Fruit fly (Drosophila melanogaster) whole organism, embryonic: ENCODE results near the gene CG13653.

Source experiments
- Abd-B ChIP-seq: fragments of 200-800 bp; sonication (Bioruptor generic); optimal IDR thresholded peaks from 2 replicates; lab custom pipeline; 2018; ENCODE audit warnings: missing biosample characterization, mild to moderate bottlenecking, missing genetic modification characterization, moderate library complexity
- CG1024 ChIP-seq: fragments of 200-800 bp; sonication (Bioruptor generic); IDR thresholded peaks from 2 replicates; pipeline ENCODE4 v1.3.6; 2022; ENCODE audit warnings: missing biosample characterization, missing genetic modification characterization
- CG10462 ChIP-seq: fragments of 200-800 bp; sonication (Bioruptor generic); optimal IDR thresholded peaks from 2 replicates; lab custom pipeline; 2016; ENCODE audit warnings: missing biosample characterization, missing genetic modification characterization
- CG1233 ChIP-seq: fragments of 200-800 bp; sonication (Bioruptor generic); optimal IDR thresholded peaks from 4 replicates; lab custom pipeline; 2018; ENCODE audit warnings: missing biosample characterization, mild to moderate bottlenecking, missing genetic modification characterization
- CG13775 ChIP-seq: fragments of 200-800 bp; sonication (Bioruptor generic); optimal IDR thresholded peaks from 3 replicates; lab custom pipeline; 2017; ENCODE audit warnings: missing biosample characterization, mild to moderate bottlenecking, missing genetic modification characterization
- CG13894 ChIP-seq: fragments of 200-800 bp; sonication (Bioruptor generic); optimal IDR thresholded peaks from 3 replicates; lab custom pipeline; 2018; ENCODE audit warnings: missing biosample characterization, mild to moderate bottlenecking, missing genetic modification characterization, moderate library complexity
- CG14965 ChIP-seq: fragments of 200-800 bp; sonication (Bioruptor generic); optimal IDR thresholded peaks from 2 replicates; lab custom pipeline; 2016; ENCODE audit warnings: missing biosample characterization, missing genetic modification characterization, borderline replicate concordance
- CG15073 ChIP-seq: fragments of 200-800 bp; sonication (Bioruptor generic); optimal IDR thresholded peaks from 2 replicates; lab custom pipeline; 2016; ENCODE audit warnings: missing biosample characterization, missing genetic modification characterization
- CG16779 ChIP-seq: fragments of 200-800 bp; sonication (Bioruptor generic); IDR thresholded peaks from 2 replicates; pipeline ENCODE4 v1.3.6; 2022; ENCODE audit warnings: missing biosample characterization, missing genetic modification characterization
- CG17385 ChIP-seq: fragments of 200-800 bp; sonication (Bioruptor generic); optimal IDR thresholded peaks from 3 replicates; lab custom pipeline; 2018; ENCODE audit warnings: missing biosample characterization, mild to moderate bottlenecking, missing genetic modification characterization
- CG17612 ChIP-seq: fragments of 200-800 bp; sonication (Bioruptor generic); IDR thresholded peaks from 2 replicates; pipeline ENCODE4 v1.3.6; 2022; ENCODE audit warnings: missing biosample characterization, missing genetic modification characterization
- CG18262 ChIP-seq: fragments of 200-800 bp; optimal IDR thresholded peaks from 3 replicates; lab custom pipeline; 2019; ENCODE audit warnings: missing biosample characterization, mild to moderate bottlenecking, missing genetic modification characterization, moderate library complexity
- CG2120 ChIP-seq: fragments of 200-800 bp; sonication (Bioruptor generic); optimal IDR thresholded peaks from 3 replicates; lab custom pipeline; 2016; ENCODE audit warnings: missing biosample characterization, missing genetic modification characterization
- CG31224 ChIP-seq: fragments of 200-800 bp; sonication (Bioruptor generic); IDR thresholded peaks from 2 replicates; pipeline ENCODE4 v1.3.6; 2022; ENCODE audit warnings: missing biosample characterization, missing genetic modification characterization
- CG33557 ChIP-seq: fragments of 200-800 bp; sonication (Bioruptor generic); optimal IDR thresholded peaks from 2 replicates; lab custom pipeline; 2019; ENCODE audit warnings: missing biosample characterization, mild to moderate bottlenecking, missing genetic modification characterization, moderate library complexity
- CG4820 ChIP-seq: fragments of 200-800 bp; sonication (Bioruptor generic); optimal IDR thresholded peaks from 3 replicates; lab custom pipeline; 2016; ENCODE audit warnings: missing biosample characterization, missing genetic modification characterization
- CG5245 ChIP-seq: fragments of 200-800 bp; sonication (Bioruptor generic); optimal IDR thresholded peaks from 3 replicates; lab custom pipeline; 2016; ENCODE audit warnings: missing biosample characterization, missing genetic modification characterization
- CG8924 ChIP-seq: fragments of 200-800 bp; optimal IDR thresholded peaks from 3 replicates; lab custom pipeline; 2019; ENCODE audit warnings: missing biosample characterization, mild to moderate bottlenecking, missing genetic modification characterization, moderate library complexity
- CoRest ChIP-seq: fragments of 200-800 bp; sonication (Bioruptor generic); optimal IDR thresholded peaks from 3 replicates; lab custom pipeline; 2018; ENCODE audit warnings: missing biosample characterization, mild to moderate bottlenecking, missing genetic modification characterization, moderate library complexity
- CrebB ChIP-seq: fragments of 200-800 bp; sonication (Bioruptor generic); optimal IDR thresholded peaks from 3 replicates; lab custom pipeline; 2018; ENCODE audit warnings: missing biosample characterization, mild to moderate bottlenecking, missing genetic modification characterization
- D19B ChIP-seq: fragments of 200-800 bp; sonication (Bioruptor generic); optimal IDR thresholded peaks from 2 replicates; lab custom pipeline; 2017; ENCODE audit warnings: missing biosample characterization, mild to moderate bottlenecking, missing genetic modification characterization
- GATAe ChIP-seq: fragments of 200-800 bp; sonication (Bioruptor generic); conservative IDR thresholded peaks from 2 replicates; pipeline ENCODE4 v1.3.6; 2022; ENCODE audit warnings: missing biosample characterization, missing genetic modification characterization
- H15 ChIP-seq: fragments of 200-800 bp; sonication (Bioruptor generic); IDR thresholded peaks from 3 replicates; pipeline ENCODE4 v1.3.6; 2022; ENCODE audit warnings: missing biosample characterization, missing genetic modification characterization
- HmgD ChIP-seq: fragments of 200-800 bp; sonication (Bioruptor generic); optimal IDR thresholded peaks from 3 replicates; lab custom pipeline; 2016; ENCODE audit warnings: missing biosample characterization, missing genetic modification characterization
- Max ChIP-seq: fragments of 200-800 bp; sonication (Bioruptor generic); optimal IDR thresholded peaks from 2 replicates; lab custom pipeline; 2016; ENCODE audit warnings: missing biosample characterization, mild to moderate bottlenecking, missing genetic modification characterization
- Meics ChIP-seq: fragments of 200-800 bp; sonication (Bioruptor generic); optimal IDR thresholded peaks from 2 replicates; lab custom pipeline; 2017; ENCODE audit warnings: missing biosample characterization, mild to moderate bottlenecking, missing genetic modification characterization
- Rfx ChIP-seq: fragments of 200-800 bp; sonication (Bioruptor generic); IDR thresholded peaks from 2 replicates; pipeline ENCODE4 v1.3.6; 2022; ENCODE audit warnings: missing biosample characterization, missing genetic modification characterization
- Sry-β ChIP-seq: fragments of 200-800 bp; sonication (Bioruptor generic); optimal IDR thresholded peaks from 2 replicates; lab custom pipeline; 2018; ENCODE audit warnings: missing biosample characterization, mild to moderate bottlenecking, missing genetic modification characterization, moderate library complexity
- Xbp1 ChIP-seq: fragments of 200-800 bp; sonication (Bioruptor generic); optimal IDR thresholded peaks from 3 replicates; lab custom pipeline; 2016; ENCODE audit warnings: missing biosample characterization, mild to moderate bottlenecking, missing genetic modification characterization
- ap ChIP-seq: fragments of 200-800 bp; sonication (Bioruptor generic); IDR thresholded peaks from 2 replicates; pipeline ENCODE4 v1.3.6; 2022; ENCODE audit warnings: missing biosample characterization, missing genetic modification characterization
- dan ChIP-seq: fragments of 200-800 bp; sonication (Bioruptor generic); IDR thresholded peaks from 2 replicates; pipeline ENCODE4 v1.3.6; 2022; ENCODE audit warnings: missing biosample characterization, missing genetic modification characterization
- disco-r ChIP-seq: fragments of 200-800 bp; sonication (Bioruptor generic); optimal IDR thresholded peaks from 2 replicates; lab custom pipeline; 2016; ENCODE audit warnings: missing biosample characterization, missing genetic modification characterization
- dmrt11E ChIP-seq: fragments of 200-800 bp; sonication (Bioruptor generic); optimal IDR thresholded peaks from 3 replicates; lab custom pipeline; 2018; ENCODE audit warnings: missing biosample characterization, mild to moderate bottlenecking, missing genetic modification characterization, moderate library complexity
- emc ChIP-seq: fragments of 200-800 bp; sonication (Bioruptor generic); optimal IDR thresholded peaks from 2 replicates; lab custom pipeline; 2016; ENCODE audit warnings: missing biosample characterization, missing genetic modification characterization
- fd3F ChIP-seq: fragments of 200-800 bp; sonication (Bioruptor generic); optimal IDR thresholded peaks from 2 replicates; lab custom pipeline; 2018; ENCODE audit warnings: missing biosample characterization, mild to moderate bottlenecking, missing genetic modification characterization, moderate library complexity
- fru ChIP-seq: fragments of >200 bp; optimal IDR thresholded peaks from 2 replicates; lab custom pipeline; 2017
- gro ChIP-seq: fragments of 200-800 bp; sonication (Bioruptor generic); optimal IDR thresholded peaks from 2 replicates; lab custom pipeline; 2016; ENCODE audit warnings: missing biosample characterization, missing genetic modification characterization
- inv ChIP-seq: fragments of 200-800 bp; sonication (Bioruptor generic); IDR thresholded peaks from 2 replicates; pipeline ENCODE4 v1.3.6; 2022; ENCODE audit warnings: missing biosample characterization, missing genetic modification characterization; ENCODE audit not compliant: partially characterized antibody
- ken ChIP-seq: fragments of 200-800 bp; sonication (Bioruptor generic); IDR thresholded peaks from 3 replicates; pipeline ENCODE4 v1.3.6; 2022; ENCODE audit warnings: missing biosample characterization, missing genetic modification characterization
- otp ChIP-seq: fragments of 200-800 bp; sonication (Bioruptor generic); IDR thresholded peaks from 3 replicates; pipeline ENCODE4, ENCODE4 v1.3.6; 2022; ENCODE audit warnings: missing biosample characterization, missing genetic modification characterization
- p53 ChIP-seq: fragments of 200-800 bp; sonication (Bioruptor generic); optimal IDR thresholded peaks from 2 replicates; lab custom pipeline; 2016; ENCODE audit warnings: missing biosample characterization, missing genetic modification characterization
- pzg ChIP-seq: fragments of 200-800 bp; sonication (Bioruptor generic); optimal IDR thresholded peaks from 3 replicates; lab custom pipeline; 2018; ENCODE audit warnings: missing biosample characterization, mild to moderate bottlenecking, missing genetic modification characterization, moderate library complexity
- repo ChIP-seq: fragments of 200-800 bp; sonication (Bioruptor generic); optimal IDR thresholded peaks from 2 replicates; lab custom pipeline; 2016; ENCODE audit warnings: missing biosample characterization, missing genetic modification characterization
- so ChIP-seq: fragments of 200-800 bp; sonication (Bioruptor generic); IDR thresholded peaks from 3 replicates; pipeline ENCODE4 v1.3.6; 2022; ENCODE audit warnings: missing biosample characterization, missing genetic modification characterization
- sr ChIP-seq: fragments of 200-800 bp; sonication (Bioruptor generic); IDR thresholded peaks from 3 replicates; pipeline ENCODE4 v1.3.6; 2022; ENCODE audit warnings: missing biosample characterization, missing genetic modification characterization
- stwl ChIP-seq: fragments of 200-800 bp; sonication (Bioruptor generic); optimal IDR thresholded peaks from 3 replicates; lab custom pipeline; 2018; ENCODE audit warnings: missing biosample characterization, mild to moderate bottlenecking, missing genetic modification characterization, moderate library complexity
- tx ChIP-seq: fragments of 200-800 bp; sonication (Bioruptor generic); optimal IDR thresholded peaks from 2 replicates; lab custom pipeline; 2016; ENCODE audit warnings: missing biosample characterization, missing genetic modification characterization
- vnd ChIP-seq: fragments of 200-800 bp; sonication (Bioruptor generic); IDR thresholded peaks from 3 replicates; pipeline ENCODE4 v1.3.6; 2022; ENCODE audit warnings: missing biosample characterization, missing genetic modification characterization; ENCODE audit not compliant: partially characterized antibody
- vvl ChIP-seq: fragments of 200-800 bp; sonication (Bioruptor generic); IDR thresholded peaks from 2 replicates; pipeline ENCODE4 v1.3.6; 2022; ENCODE audit warnings: missing biosample characterization, missing genetic modification characterization
- yki ChIP-seq: fragments of >200 bp; optimal IDR thresholded peaks from 3 replicates; lab custom pipeline; 2018

Gene CG13653

DNA sequence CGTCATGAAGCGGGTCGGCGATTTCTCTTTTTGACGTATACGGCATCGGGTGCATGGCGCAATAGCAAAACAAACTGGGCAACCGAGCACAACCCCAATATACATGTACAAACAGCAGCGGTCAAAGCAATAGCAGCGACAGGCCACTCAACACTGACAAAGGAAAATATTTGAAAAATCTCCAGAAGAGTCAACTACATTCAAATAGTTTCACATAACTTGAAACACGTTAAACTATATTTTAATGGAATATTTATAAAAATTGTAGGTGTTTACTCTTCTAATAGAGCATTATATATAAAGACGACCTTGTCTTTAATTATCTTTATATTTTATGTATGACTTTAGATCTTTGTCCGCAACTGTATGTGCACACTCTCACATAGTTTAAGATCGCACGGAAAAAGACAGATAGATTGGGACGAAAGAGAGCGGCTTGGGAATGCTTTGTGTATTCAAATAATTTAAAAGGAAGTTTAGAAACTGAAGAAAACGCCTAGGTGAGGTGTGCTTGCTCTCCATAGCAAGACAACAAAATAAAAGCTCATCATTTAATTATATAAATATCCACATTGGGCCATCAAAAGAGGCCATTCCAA, 12.2 kb downstream of the CG13653 start (continued):
- peak; percentile 80 for TF ChIP-seq CoRest
- TF ChIP-seq CrebB, result peak; percentile 34
- no peak for TF ChIP-seq dan (GFP tag; lab: Robert Waterston, UW)
- no peak for TF ChIP-seq fru (lab: Kevin White, UChicago)
- TF ChIP-seq disco-r (GFP tag; lab: Kevin White, UChicago), result no peak
- TF ChIP-seq Sry-β (GFP tag; lab: Kevin White, UChicago), result no peak
- 0 out of 3 replicates have a peak, but pooled peaks have one; percentile 19 for TF ChIP-seq sr (GFP tag; lab: Robert Waterston, UW)
- peak; percentile 69 for TF ChIP-seq CG1233 (GFP tag; lab: Kevin White, UChicago)
- TF ChIP-seq vnd (GFP tag; lab: Robert Waterston, UW), result no peak
- peak; percentile 55 for TF ChIP-seq CG2120 (GFP tag; lab: Kevin White, UChicago)
- TF ChIP-seq CG14965 (GFP tag; lab: Kevin White, UChicago), result no peak
- peak; percentile 66 for TF ChIP-seq CG4820 (GFP tag; lab: Kevin White, UChicago)
- TF ChIP-seq ap (GFP tag; lab: Robert Waterston, UW), result peak; percentile 21; the same call in 1 of the 2 replicates
- no peak for TF ChIP-seq p53 (GFP tag; lab: Kevin White, UChicago)
- peak; percentile 64 for TF ChIP-seq fd3F (GFP tag; lab: Kevin White, UChicago)
- peak; percentile 66; the same call in 2 of the 3 replicates for TF ChIP-seq ken (GFP tag; lab: Robert Waterston, UW)
- TF ChIP-seq Rfx (GFP tag; lab: Robert Waterston, UW), result peak; percentile 66
- no peak for TF ChIP-seq gro (GFP tag; lab: Kevin White, UChicago)
- TF ChIP-seq stwl (tag; lab: Kevin White, UChicago), result no peak
- TF ChIP-seq CG17385, result peak; percentile 76
- no peak for TF ChIP-seq yki (lab: Kevin White, UChicago)
- 0 out of 2 replicates have a peak, but pooled peaks have one; percentile 32 for TF ChIP-seq CG16779 (GFP tag; lab: Robert Waterston, UW)
- no peak for TF ChIP-seq GATAe (GFP tag; lab: Robert Waterston, UW)
- TF ChIP-seq Max, result peak; percentile 54
- TF ChIP-seq CG18262 (tag; lab: Kevin White, UChicago), result peak; percentile 85
- no peak for TF ChIP-seq CG13894 (tag; lab: Kevin White, UChicago)
- peak; percentile 10 for TF ChIP-seq tx (GFP tag; lab: Kevin White, UChicago)
- peak; percentile 76; the same call in 1 of the 3 replicates for TF ChIP-seq so (GFP tag; lab: Robert Waterston, UW)
- peak; percentile 66 for TF ChIP-seq CG33557 (GFP tag; lab: Kevin White, UChicago)
- TF ChIP-seq CG8924 (tag; lab: Kevin White, UChicago), result peak; percentile 81
- TF ChIP-seq CG31224 (GFP tag; lab: Robert Waterston, UW), result peak; percentile 39; the same call in 1 of the 2 replicates
- TF ChIP-seq dmrt11E (tag; lab: Kevin White, UChicago), result peak; percentile 76
- peak; percentile 29 for TF ChIP-seq CG5245 (GFP tag; lab: Kevin White, UChicago)
- peak; percentile 60; the same call in 2 of the 3 replicates for TF ChIP-seq otp
- TF ChIP-seq repo (GFP tag; lab: Kevin White, UChicago), result no peak
- TF ChIP-seq pzg (GFP tag; lab: Kevin White, UChicago), result no peak
- TF ChIP-seq D19B (GFP tag; lab: Kevin White, UChicago), result peak; percentile 9
- no peak for TF ChIP-seq emc (GFP tag; lab: Kevin White, UChicago)
- TF ChIP-seq CG17612, result 0 out of 2 replicates have a peak, but pooled peaks have one; percentile 14
- peak; percentile 68 for TF ChIP-seq Meics (GFP tag; lab: Kevin White, UChicago)
- peak; percentile 56; the same call in 1 of the 2 replicates for TF ChIP-seq CG1024 (GFP tag; lab: Robert Waterston, UW)
- TF ChIP-seq CG15073, result no peak
- no peak for TF ChIP-seq inv (GFP tag; lab: Robert Waterston, UW)
- TF ChIP-seq Abd-B (GFP tag; lab: Kevin White, UChicago), result peak; percentile 60
- TF ChIP-seq Xbp1 (GFP tag; lab: Kevin White, UChicago), result peak; percentile 71
- no peak for TF ChIP-seq HmgD (GFP tag; lab: Kevin White, UChicago)
- peak; percentile 58; the same call in 2 of the 3 replicates for TF ChIP-seq H15 (GFP tag; lab: Robert Waterston, UW)
- peak; percentile 12 for TF ChIP-seq CG10462 (GFP tag; lab: Kevin White, UChicago)
- TF ChIP-seq vvl (GFP tag; lab: Robert Waterston, UW), result peak; percentile 82
- TF ChIP-seq CG13775, result peak; percentile 55
